Worm (Caenorhabditis elegans): Measurements from ENCODE around the gene F44E5.1.

DNA sequence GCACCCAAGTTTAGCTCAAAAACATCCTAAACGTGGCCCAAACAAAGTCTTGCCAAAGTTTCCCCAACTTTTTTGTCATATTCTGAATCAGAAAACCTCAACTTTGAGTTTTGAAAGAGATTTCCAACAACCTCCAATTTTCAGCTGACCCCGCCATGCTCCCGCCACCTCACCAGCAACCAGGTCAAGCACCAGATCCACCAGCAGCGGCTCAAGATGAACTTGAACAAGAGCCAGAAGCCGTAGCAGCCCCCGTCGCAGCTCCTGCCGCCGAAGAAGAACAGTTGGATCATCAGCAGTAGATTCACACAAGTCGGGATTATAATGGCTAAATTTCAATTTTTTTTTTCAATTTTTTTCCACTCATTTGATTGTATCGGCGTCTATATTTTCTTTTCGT is 36.9 kb upstream of the F44E5.1 start:
- TF ChIP-seq dpl-1 (GFP tag; optimal IDR thresholded peaks at IDR 0.05) (no peak), F49E8.2 (tag; optimal IDR thresholded peaks at IDR 0.05; ENCODE audit: borderline replicate concordance) (no peak), skn-1 (tag; optimal IDR thresholded peaks at IDR 0.05) (no peak), attf-4 (tag; optimal IDR thresholded peaks at IDR 0.05) (no peak), egl-43 (GFP tag; IDR thresholded peaks at IDR 0.05) (no peak), lin-39 (tag; optimal IDR thresholded peaks at IDR 0.05) (no peak), lin-15B (tag; optimal IDR thresholded peaks at IDR 0.05) (no peak), lsy-2 (tag; optimal IDR thresholded peaks at IDR 0.05) (no peak), zag-1 (tag; optimal IDR thresholded peaks at IDR 0.05) (no peak)
